Fruit fly (Drosophila melanogaster): ENCODE data around the gene Oli.

DNA sequence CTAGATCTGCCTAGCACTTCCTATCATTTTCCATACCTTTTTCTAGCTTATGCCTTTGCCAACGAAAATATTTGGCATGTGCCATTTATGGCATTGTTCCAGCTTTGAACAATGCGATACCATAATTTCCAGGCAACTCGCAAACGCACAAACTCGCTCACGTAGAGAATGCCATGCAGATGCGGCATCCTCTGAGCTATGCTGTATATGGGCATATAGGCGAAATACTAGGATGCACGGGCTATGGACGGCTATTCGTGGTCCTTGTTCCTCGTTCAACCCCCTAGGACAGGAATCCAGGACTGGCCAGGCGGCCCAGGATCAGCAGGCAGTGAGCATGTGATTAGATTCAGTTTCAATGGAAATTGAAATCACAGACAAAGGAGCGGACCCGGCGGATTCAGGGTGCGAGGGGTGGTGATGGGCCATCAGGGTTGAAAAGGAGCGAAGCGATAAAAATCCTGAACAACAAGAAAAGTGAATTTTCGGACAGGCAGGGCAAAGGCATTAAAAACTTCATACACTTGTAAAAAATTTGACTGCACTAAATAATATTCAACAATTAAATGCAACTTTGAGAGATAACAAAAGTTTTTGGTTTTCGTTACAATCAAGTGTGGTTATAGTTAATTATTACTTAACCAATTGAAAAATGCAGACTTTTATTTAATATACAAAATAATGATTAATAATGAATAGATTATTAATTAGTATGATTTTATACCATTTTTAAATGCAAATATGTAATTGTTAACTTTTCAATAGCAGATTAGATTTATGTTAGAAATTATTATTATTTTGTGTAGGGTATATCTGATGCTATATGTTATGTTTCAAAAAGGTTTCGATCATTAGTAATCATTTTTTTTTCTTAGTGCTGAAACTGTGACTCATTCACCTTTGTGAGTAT is 556 bp upstream of the Oli start:
- TF ChIP-seq CG14655 (GFP tag; optimal IDR thresholded peaks at IDR 0.05) (no peak), EcR (GFP tag; optimal IDR thresholded peaks at IDR 0.05) (no peak), CG9948 (tag; optimal IDR thresholded peaks at IDR 0.05) (no peak), CG17806 (tag; optimal IDR thresholded peaks at IDR 0.05) (no peak), Pif1B (GFP tag; optimal IDR thresholded peaks at IDR 0.05) (no peak), Ets98B (GFP tag; IDR thresholded peaks at IDR 0.05) (no peak), CG8159 (tag; optimal IDR thresholded peaks at IDR 0.05) (peak; percentile 64), Snoo (tag; optimal IDR thresholded peaks at IDR 0.05) (no peak), rn (GFP tag; IDR thresholded peaks at IDR 0.05) (no peak), CG4496 (GFP tag; IDR thresholded peaks at IDR 0.05) (no peak)
